Fruit fly (Drosophila melanogaster): ENCODE data around the gene CG31917.
A peak's percentile ranks its signal among the peaks of the same experiment; 100 is the strongest.

Gene CG31917

DNA sequence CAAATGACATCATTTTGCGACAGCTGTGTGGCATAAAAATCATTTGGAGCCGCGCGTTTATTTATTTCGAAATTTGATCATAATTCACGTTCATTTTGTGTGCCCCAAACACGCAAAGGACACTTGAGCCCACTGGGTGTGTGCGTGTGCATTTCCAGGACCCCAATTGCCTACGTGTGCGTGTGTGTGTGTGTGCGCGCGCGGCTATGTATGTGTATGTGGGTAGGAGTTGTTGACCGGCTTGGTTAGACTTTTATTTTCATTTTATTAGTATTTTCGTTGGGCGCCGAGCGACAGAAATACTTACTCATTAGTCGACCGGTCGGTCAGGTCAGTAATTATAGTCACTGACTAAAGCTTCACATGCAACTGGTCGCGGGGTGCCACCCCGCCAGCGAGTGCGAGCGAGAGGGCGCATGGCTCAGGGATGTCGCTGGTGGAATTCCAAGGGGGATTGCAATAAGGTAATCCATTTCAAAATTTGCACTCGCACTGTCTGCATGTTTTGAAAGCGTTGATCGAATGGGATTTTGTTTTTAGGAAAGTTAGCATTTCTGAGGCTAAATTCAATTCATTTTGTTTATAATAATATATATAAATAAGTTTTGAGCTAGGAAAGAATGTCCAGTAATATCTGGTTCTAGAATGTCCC lies 33.0 kb upstream of the CG31917 start (continued):
- TF ChIP-seq Dad (GFP tag; optimal IDR thresholded peaks at IDR 0.05) (no peak), CG15011 (GFP tag; optimal IDR thresholded peaks at IDR 0.05) (no peak), cwo (GFP tag; optimal IDR thresholded peaks at IDR 0.05) (no peak), Blimp-1 (GFP tag; optimal IDR thresholded peaks at IDR 0.05) (peak; percentile 14), mam (GFP tag; optimal IDR thresholded peaks at IDR 0.05) (peak; percentile 50), Mad (GFP tag; optimal IDR thresholded peaks at IDR 0.05) (peak; percentile 38), CG2889 (GFP tag; IDR thresholded peaks at IDR 0.05) (peak; percentile 64; the same call in 1 of the 3 replicates), pb (GFP tag; optimal IDR thresholded peaks at IDR 0.05) (no peak), D19A (tag; optimal IDR thresholded peaks at IDR 0.05) (no peak), bigmax (GFP tag; optimal IDR thresholded peaks at IDR 0.05) (no peak), ERR (GFP tag; optimal IDR thresholded peaks at IDR 0.05) (no peak), lov (optimal IDR thresholded peaks at IDR 0.05) (no peak), lov (GFP tag; IDR thresholded peaks at IDR 0.05) (no peak), CG1603 (tag; optimal IDR thresholded peaks at IDR 0.05) (peak; percentile 25), Doc3 (GFP tag; IDR thresholded peaks at IDR 0.05; ENCODE audit: partially characterized antibody) (no peak), Ptx1 (GFP tag; IDR thresholded peaks at IDR 0.05) (peak; percentile 64; the same call in 1 of the 2 replicates), emc (GFP tag; optimal IDR thresholded peaks at IDR 0.05) (no peak), Side (GFP tag; optimal IDR thresholded peaks at IDR 0.05) (no peak), knrl (GFP tag; IDR thresholded peaks at IDR 0.05; ENCODE audit: partially characterized antibody) (no peak), CG12769 (tag; optimal IDR thresholded peaks at IDR 0.05) (peak; percentile 8), Asciz (GFP tag; optimal IDR thresholded peaks at IDR 0.05) (peak; percentile 2), Optix (GFP tag; IDR thresholded peaks at IDR 0.05) (peak; percentile 44; the same call in 1 of the 3 replicates), Hmr (GFP tag; optimal IDR thresholded peaks at IDR 0.05) (peak; percentile 40), CG14965 (GFP tag; optimal IDR thresholded peaks at IDR 0.05; ENCODE audit: borderline replicate concordance) (no peak), twi (tag; optimal IDR thresholded peaks at IDR 0.05) (no peak), cato (GFP tag; optimal IDR thresholded peaks at IDR 0.05; ENCODE audit: borderline replicate concordance) (no peak), cas (GFP tag; IDR thresholded peaks at IDR 0.05) (no peak), B-H2 (GFP tag; optimal IDR thresholded peaks at IDR 0.05) (no peak), CG2199 (GFP tag; IDR thresholded peaks at IDR 0.05) (no peak), Camta (GFP tag; optimal IDR thresholded peaks at IDR 0.05) (no peak), Aef1 (GFP tag; IDR thresholded peaks at IDR 0.05) (peak; percentile 25; the same call in 1 of the 3 replicates), Myb (GFP tag; optimal IDR thresholded peaks at IDR 0.05) (no peak), Lim3 (GFP tag; IDR thresholded peaks at IDR 0.05) (no peak), CG6765 (GFP tag; optimal IDR thresholded peaks at IDR 0.05) (no peak), CG16815 (GFP tag; optimal IDR thresholded peaks at IDR 0.05) (peak; percentile 29), GATAe (GFP tag; conservative IDR thresholded peaks at IDR 0.05) (no peak), CG9727 (GFP tag; optimal IDR thresholded peaks at IDR 0.05) (peak; percentile 28), CG33557 (GFP tag; optimal IDR thresholded peaks at IDR 0.05) (no peak), Sry-β (GFP tag; optimal IDR thresholded peaks at IDR 0.05) (no peak), Doc2 (GFP tag; IDR thresholded peaks at IDR 0.05) (no peak), esg (GFP tag; conservative IDR thresholded peaks at IDR 0.05) (no peak), zfh2 (GFP tag; optimal IDR thresholded peaks at IDR 0.05) (peak; percentile 37), CG9437 (GFP tag; optimal IDR thresholded peaks at IDR 0.05) (no peak), Six4 (GFP tag; optimal IDR thresholded peaks at IDR 0.05) (no peak), nerfin-2 (GFP tag; IDR thresholded peaks at IDR 0.05; ENCODE audit: partially characterized antibody) (no peak), btn (GFP tag; optimal IDR thresholded peaks at IDR 0.05) (no peak), dmrt11E (tag; optimal IDR thresholded peaks at IDR 0.05) (no peak), CG4360 (GFP tag; IDR thresholded peaks at IDR 0.05) (no peak), NC2α (GFP tag; optimal IDR thresholded peaks at IDR 0.05) (no peak), CG30403 (GFP tag; optimal IDR thresholded peaks at IDR 0.05) (peak; percentile 48)

Measured in whole organism, embryonic.